Worm (Caenorhabditis elegans): Measurements from ENCODE around the gene aff-1.

- TF ChIP-seq ref-1 (GFP tag; conservative IDR thresholded peaks at IDR 0.05) (no peak), klf-2 (GFP tag; conservative IDR thresholded peaks at IDR 0.05) (no peak)
Observed at ce11 chrII:6877881-6878280, 14.3 kb upstream of the aff-1 start.

Data from whole organism, midembryonic.